Fruit fly (Drosophila melanogaster): Measurements from ENCODE around the gene blp.

- TF ChIP-seq Rel (GFP tag; optimal IDR thresholded peaks at IDR 0.05) (no peak), Rel (tag; optimal IDR thresholded peaks at IDR 0.05) (no peak), lola (GFP tag; optimal IDR thresholded peaks at IDR 0.05) (no peak), Dfd (GFP tag; optimal IDR thresholded peaks at IDR 0.05) (no peak), Hr78 (GFP tag; optimal IDR thresholded peaks at IDR 0.05) (no peak), CG9705 (GFP tag; optimal IDR thresholded peaks at IDR 0.05) (no peak)
These were observed 17.2 kb downstream of the blp start, which contains the start of the genes CG31088 and CG46383 for dm6 chr3R:15950843-15951242.
